Fruit fly (Drosophila melanogaster) whole organism, embryonic: ENCODE measurements around the gene CG31904.

Source experiments
- Abd-B ChIP-seq: fragments of 200-800 bp; sonication (Bioruptor generic); optimal IDR thresholded peaks from 2 replicates; lab custom pipeline; 2018; ENCODE audit warnings: missing biosample characterization, mild to moderate bottlenecking, missing genetic modification characterization, moderate library complexity
- Antp ChIP-seq: fragments of 200-800 bp; sonication (Bioruptor generic); optimal IDR thresholded peaks from 3 replicates; lab custom pipeline; 2016; ENCODE audit warnings: missing biosample characterization, missing genetic modification characterization
- CG11456 ChIP-seq: fragments of 200-800 bp; sonication (Bioruptor generic); IDR thresholded peaks from 3 replicates; pipeline ENCODE4 v1.3.6; 2022; ENCODE audit warnings: missing biosample characterization, missing genetic modification characterization
- CG11504 ChIP-seq: fragments of 200-800 bp; sonication (Bioruptor generic); optimal IDR thresholded peaks from 3 replicates; lab custom pipeline; 2019; ENCODE audit warnings: missing biosample characterization, mild to moderate bottlenecking, missing genetic modification characterization, moderate library complexity
- CG12104 ChIP-seq: fragments of 200-800 bp; sonication (Bioruptor generic); optimal IDR thresholded peaks from 3 replicates; lab custom pipeline; 2016; ENCODE audit warnings: missing biosample characterization, missing genetic modification characterization
- CG14050 ChIP-seq: fragments of 200-800 bp; sonication (Bioruptor generic); IDR thresholded peaks from 3 replicates; pipeline ENCODE4 v1.3.6; 2022; ENCODE audit warnings: missing biosample characterization, missing genetic modification characterization
- CG15479 ChIP-seq: fragments of 200-800 bp; sonication (Bioruptor generic); optimal IDR thresholded peaks from 3 replicates; lab custom pipeline; 2019; ENCODE audit warnings: missing biosample characterization, mild to moderate bottlenecking, missing genetic modification characterization, moderate library complexity
- CG15514 ChIP-seq: fragments of 200-800 bp; sonication (Bioruptor generic); optimal IDR thresholded peaks from 3 replicates; lab custom pipeline; 2017; ENCODE audit warnings: missing biosample characterization, missing genetic modification characterization, mild to moderate bottlenecking, moderate library complexity, missing genetic modification reagents
- CG17361 ChIP-seq: fragments of 200-800 bp; sonication (Bioruptor generic); IDR thresholded peaks from 3 replicates; pipeline ENCODE4 v1.3.6; 2022; ENCODE audit warnings: missing biosample characterization, missing genetic modification characterization
- CG17385 ChIP-seq: fragments of 200-800 bp; sonication (Bioruptor generic); optimal IDR thresholded peaks from 3 replicates; lab custom pipeline; 2018; ENCODE audit warnings: missing biosample characterization, mild to moderate bottlenecking, missing genetic modification characterization
- CG17568 ChIP-seq: fragments of 200-800 bp; sonication (Bioruptor generic); optimal IDR thresholded peaks from 2 replicates; lab custom pipeline; 2018; ENCODE audit warnings: missing biosample characterization, mild to moderate bottlenecking, missing genetic modification characterization, moderate library complexity
- CG2129 ChIP-seq: fragments of 200-800 bp; sonication (Bioruptor generic); IDR thresholded peaks from 2 replicates; pipeline ENCODE4 v1.3.6; 2022; ENCODE audit warnings: missing biosample characterization, missing genetic modification characterization; ENCODE audit not compliant: partially characterized antibody
- CG34224 ChIP-seq: fragments of 200-800 bp; sonication (Bioruptor generic); IDR thresholded peaks from 3 replicates; pipeline ENCODE4 v1.3.6; 2022; ENCODE audit warnings: missing biosample characterization, missing genetic modification characterization; ENCODE audit not compliant: partially characterized antibody
- CG4707 ChIP-seq: fragments of 200-800 bp; sonication (Bioruptor generic); optimal IDR thresholded peaks from 2 replicates; lab custom pipeline; 2018; ENCODE audit warnings: missing biosample characterization, mild to moderate bottlenecking, missing genetic modification characterization, moderate library complexity
- CG6254 ChIP-seq: fragments of 200-800 bp; sonication (Bioruptor generic); optimal IDR thresholded peaks from 3 replicates; lab custom pipeline; 2017; ENCODE audit warnings: mild to moderate bottlenecking, missing biosample characterization, missing genetic modification reagents, missing genetic modification characterization
- CG7357 ChIP-seq: fragments of 200-800 bp; sonication (Bioruptor generic); IDR thresholded peaks from 3 replicates; pipeline ENCODE4 v1.3.6; 2022; ENCODE audit warnings: missing biosample characterization, missing genetic modification characterization
- CG7372 ChIP-seq: fragments of 200-800 bp; sonication (Bioruptor generic); IDR thresholded peaks from 2 replicates; pipeline ENCODE4 v1.3.6; 2022; ENCODE audit warnings: missing biosample characterization, missing genetic modification characterization
- CG7839 ChIP-seq: fragments of 200-800 bp; sonication (Bioruptor generic); optimal IDR thresholded peaks from 3 replicates; lab custom pipeline; 2018; ENCODE audit warnings: missing biosample characterization, mild to moderate bottlenecking, missing genetic modification characterization, moderate library complexity
- D ChIP-seq, 2 experiments: fragments of 200-800 bp in 1 of 2; fragments of >200 bp in 1 of 2; sonication (Bioruptor generic) in 1 of 2; optimal IDR thresholded peaks; 2 replicates in 1 of 2; 3 replicates in 1 of 2; lab custom pipeline; 2017; ENCODE audit warnings: mild to moderate bottlenecking in 1 of 2, missing biosample characterization in 1 of 2, missing genetic modification characterization in 1 of 2, missing genetic modification reagents in 1 of 2
- Dbx ChIP-seq: fragments of 200-800 bp; sonication (Bioruptor generic); IDR thresholded peaks from 3 replicates; pipeline ENCODE4 v1.3.6; 2022; ENCODE audit warnings: missing biosample characterization, missing genetic modification characterization
- Elba2 ChIP-seq: fragments of 200-800 bp; sonication (Bioruptor generic); optimal IDR thresholded peaks from 3 replicates; lab custom pipeline; 2016; ENCODE audit warnings: missing biosample characterization, missing genetic modification characterization
- GATAe ChIP-seq: fragments of 200-800 bp; sonication (Bioruptor generic); conservative IDR thresholded peaks from 2 replicates; pipeline ENCODE4 v1.3.6; 2022; ENCODE audit warnings: missing biosample characterization, missing genetic modification characterization
- H15 ChIP-seq: fragments of 200-800 bp; sonication (Bioruptor generic); IDR thresholded peaks from 3 replicates; pipeline ENCODE4 v1.3.6; 2022; ENCODE audit warnings: missing biosample characterization, missing genetic modification characterization
- Hmx ChIP-seq: fragments of 200-800 bp; sonication (Bioruptor generic); optimal IDR thresholded peaks from 2 replicates; lab custom pipeline; 2016; ENCODE audit warnings: missing biosample characterization, missing genetic modification characterization
- Hr78 ChIP-seq, 2 experiments: fragments of 200-800 bp in 1 of 2; fragments of >200 bp in 1 of 2; sonication (Bioruptor generic) in 1 of 2; optimal IDR thresholded peaks; 2 replicates each; lab custom pipeline; 2017 to 2019; ENCODE audit warnings: missing biosample characterization in 2 of 2, missing genetic modification characterization in 2 of 2, mild to moderate bottlenecking in 1 of 2, moderate library complexity in 1 of 2
- Max ChIP-seq: fragments of 200-800 bp; sonication (Bioruptor generic); optimal IDR thresholded peaks from 2 replicates; lab custom pipeline; 2016; ENCODE audit warnings: missing biosample characterization, mild to moderate bottlenecking, missing genetic modification characterization
- NFAT ChIP-seq: fragments of 200-800 bp; sonication (Bioruptor generic); IDR thresholded peaks from 2 replicates; pipeline ENCODE4 v1.3.6; 2022; ENCODE audit warnings: missing biosample characterization, missing genetic modification characterization
- NK7.1 ChIP-seq: fragments of 200-800 bp; sonication (Bioruptor generic); optimal IDR thresholded peaks from 3 replicates; lab custom pipeline; 2016; ENCODE audit warnings: missing biosample characterization, missing genetic modification characterization
- Pdp1 ChIP-seq, 2 experiments: fragments of 200-800 bp; sonication (Bioruptor generic); optimal IDR thresholded peaks; 3 replicates each; lab custom pipeline; 2016; ENCODE audit warnings: missing biosample characterization in 2 of 2, missing genetic modification characterization in 2 of 2, mild to moderate bottlenecking in 1 of 2, moderate library complexity in 1 of 2
- Rfx ChIP-seq: fragments of 200-800 bp; sonication (Bioruptor generic); IDR thresholded peaks from 2 replicates; pipeline ENCODE4 v1.3.6; 2022; ENCODE audit warnings: missing biosample characterization, missing genetic modification characterization
- ab ChIP-seq: fragments of 200-800 bp; sonication (Bioruptor generic); optimal IDR thresholded peaks from 2 replicates; lab custom pipeline; 2016; ENCODE audit warnings: missing biosample characterization, missing genetic modification characterization
- ci ChIP-seq: fragments of 200-800 bp; sonication (Bioruptor generic); IDR thresholded peaks from 3 replicates; pipeline ENCODE4 v1.3.6; 2022; ENCODE audit warnings: missing biosample characterization, missing genetic modification characterization
- ftz-f1 ChIP-seq: fragments of 200-800 bp; sonication (Bioruptor generic); optimal IDR thresholded peaks from 2 replicates; lab custom pipeline; 2016; ENCODE audit warnings: missing biosample characterization, missing genetic modification characterization
- gcm ChIP-seq: fragments of 200-800 bp; sonication (Bioruptor generic); optimal IDR thresholded peaks from 2 replicates; lab custom pipeline; 2019; ENCODE audit warnings: missing biosample characterization, mild to moderate bottlenecking, missing genetic modification characterization, moderate library complexity
- gsb ChIP-seq: fragments of 200-800 bp; sonication (Bioruptor generic); IDR thresholded peaks from 2 replicates; pipeline ENCODE4 v1.3.6; 2022; ENCODE audit warnings: missing biosample characterization, missing genetic modification characterization
- hb ChIP-seq: fragments of 200-800 bp; sonication (Bioruptor generic); IDR thresholded peaks from 3 replicates; pipeline ENCODE4 v1.3.6; 2022; ENCODE audit warnings: missing biosample characterization, missing genetic modification characterization; ENCODE audit not compliant: partially characterized antibody
- hbn ChIP-seq: fragments of 200-800 bp; sonication (Bioruptor generic); IDR thresholded peaks from 2 replicates; pipeline ENCODE4 v1.3.6; 2022; ENCODE audit warnings: missing biosample characterization, missing genetic modification characterization; ENCODE audit not compliant: partially characterized antibody
- hkb ChIP-seq, 2 experiments: fragments of 200-800 bp in 1 of 2; fragments of >200 bp in 1 of 2; sonication (Bioruptor generic) in 1 of 2; IDR thresholded peaks in 1 of 2; optimal IDR thresholded peaks in 1 of 2; 2 replicates each; pipeline versions ENCODE4 v1.3.6 to Lab custom; 2017 to 2022; ENCODE audit warnings: missing biosample characterization in 1 of 2, missing genetic modification characterization in 1 of 2
- inv ChIP-seq: fragments of 200-800 bp; sonication (Bioruptor generic); IDR thresholded peaks from 2 replicates; pipeline ENCODE4 v1.3.6; 2022; ENCODE audit warnings: missing biosample characterization, missing genetic modification characterization; ENCODE audit not compliant: partially characterized antibody
- lilli ChIP-seq: fragments of 200-800 bp; sonication (Bioruptor generic); optimal IDR thresholded peaks from 3 replicates; lab custom pipeline; 2016; ENCODE audit warnings: missing biosample characterization, missing genetic modification characterization
- salm ChIP-seq: fragments of 200-800 bp; sonication (Bioruptor generic); optimal IDR thresholded peaks from 2 replicates; lab custom pipeline; 2018; ENCODE audit warnings: missing biosample characterization, mild to moderate bottlenecking, missing genetic modification characterization
- sc ChIP-seq, 3 experiments: fragments of >200 bp in 2 of 3; fragments of 200-800 bp in 1 of 3; sonication (Bioruptor generic) in 1 of 3; optimal IDR thresholded peaks; 2 replicates in 2 of 3; 3 replicates in 1 of 3; lab custom pipeline; 2017; ENCODE audit warnings: mild to moderate bottlenecking in 1 of 3, missing biosample characterization in 1 of 3, missing genetic modification characterization in 1 of 3, missing genetic modification reagents in 1 of 3
- sens ChIP-seq: fragments of 200-800 bp; sonication (Bioruptor generic); peaks from one replicate; lab custom pipeline; 2016; ENCODE audit warnings: missing biosample characterization, missing genetic modification characterization
- sim ChIP-seq: fragments of 200-800 bp; sonication (Bioruptor generic); IDR thresholded peaks from 2 replicates; pipeline ENCODE4 v1.3.6; 2022; ENCODE audit warnings: missing biosample characterization, missing genetic modification characterization
- tap ChIP-seq: fragments of 200-800 bp; optimal IDR thresholded peaks from 3 replicates; lab custom pipeline; 2019; ENCODE audit warnings: missing biosample characterization, mild to moderate bottlenecking, missing genetic modification characterization, moderate library complexity
- unc-4 ChIP-seq: fragments of 200-800 bp; sonication (Bioruptor generic); IDR thresholded peaks from 2 replicates; pipeline ENCODE4 v1.3.6; 2022; ENCODE audit warnings: missing biosample characterization, missing genetic modification characterization; ENCODE audit not compliant: partially characterized antibody
- vvl ChIP-seq: fragments of 200-800 bp; sonication (Bioruptor generic); IDR thresholded peaks from 2 replicates; pipeline ENCODE4 v1.3.6; 2022; ENCODE audit warnings: missing biosample characterization, missing genetic modification characterization
- zen ChIP-seq: fragments of 200-800 bp; sonication (Bioruptor generic); optimal IDR thresholded peaks from 3 replicates; lab custom pipeline; 2018; ENCODE audit warnings: missing biosample characterization, mild to moderate bottlenecking, missing genetic modification characterization, moderate library complexity
- zfh2 ChIP-seq: fragments of 200-800 bp; sonication (Bioruptor generic); optimal IDR thresholded peaks from 2 replicates; lab custom pipeline; 2016; ENCODE audit warnings: missing biosample characterization, missing genetic modification characterization

CG31904 gene

DNA sequence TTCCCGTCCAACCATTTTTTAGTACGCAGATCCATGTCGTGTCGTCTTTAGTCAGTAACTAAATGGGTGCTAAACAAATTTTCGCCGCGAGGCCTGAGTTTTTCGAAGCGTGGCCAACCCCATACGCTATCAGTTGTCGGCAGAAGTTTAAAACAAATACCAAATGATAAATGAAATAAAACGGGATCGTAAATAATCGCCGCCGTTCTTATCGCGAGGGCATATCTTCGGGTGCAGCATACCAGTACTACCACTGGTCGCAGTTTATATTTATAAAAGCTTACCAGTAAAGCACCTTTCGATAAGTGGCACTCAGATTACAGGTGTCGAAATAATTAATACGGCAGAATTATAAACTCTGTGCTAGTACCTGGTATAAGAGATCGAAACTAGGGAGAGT, 53.3 kb downstream of the CG31904 start (continued):
- TF ChIP-seq lilli (GFP tag; lab: Kevin White, UChicago) (no peak), Hmx (GFP tag; lab: Kevin White, UChicago) (no peak), Pdp1 (GFP tag; optimal IDR thresholded peaks at IDR 0.05; lab: Kevin White, UChicago) (no peak), CG34224 (GFP tag; lab: Robert Waterston, UW) (no peak), Antp (no peak), Rfx (GFP tag; lab: Robert Waterston, UW) (no peak), CG11456 (GFP tag; lab: Robert Waterston, UW) (no peak), GATAe (GFP tag; lab: Robert Waterston, UW) (peak; percentile 57; the same call in 1 of the 2 replicates), inv (GFP tag; lab: Robert Waterston, UW) (no peak), sc (optimal IDR thresholded peaks at IDR 0.05; lab: Kevin White, UChicago) (no peak), sc (GFP tag; optimal IDR thresholded peaks at IDR 0.05; lab: Kevin White, UChicago) (no peak), Max (GFP tag; lab: Kevin White, UChicago) (no peak), sens (GFP tag; lab: Kevin White, UChicago) (no peak), zfh2 (GFP tag; lab: Kevin White, UChicago) (no peak), CG17385 (GFP tag; lab: Kevin White, UChicago) (no peak), gcm (GFP tag; lab: Kevin White, UChicago) (no peak), hkb (optimal IDR thresholded peaks at IDR 0.05; lab: Kevin White, UChicago) (no peak), hkb (GFP tag; IDR thresholded peaks at IDR 0.05; lab: Robert Waterston, UW) (no peak), CG14050 (no peak), CG12104 (GFP tag; lab: Kevin White, UChicago) (no peak), NFAT (GFP tag; lab: Robert Waterston, UW) (no peak), CG17568 (no peak), Abd-B (GFP tag; lab: Kevin White, UChicago) (no peak), vvl (GFP tag; lab: Robert Waterston, UW) (no peak), NK7.1 (GFP tag; lab: Kevin White, UChicago) (no peak), sim (no peak), ftz-f1 (GFP tag; lab: Kevin White, UChicago) (no peak), CG11504 (no peak), CG4707 (GFP tag; lab: Kevin White, UChicago) (no peak), D (optimal IDR thresholded peaks at IDR 0.05; lab: Kevin White, UChicago) (no peak), D (GFP tag; optimal IDR thresholded peaks at IDR 0.05; lab: Kevin White, UChicago) (no peak), CG17361 (GFP tag; lab: Robert Waterston, UW) (no peak), Dbx (GFP tag; lab: Robert Waterston, UW) (no peak), CG6254 (GFP tag; lab: Kevin White, UChicago) (no peak), CG7839 (tag; lab: Kevin White, UChicago) (no peak), CG15479 (no peak), CG7357 (no peak), tap (no peak), zen (tag; lab: Kevin White, UChicago) (no peak), ab (GFP tag; lab: Kevin White, UChicago) (no peak), unc-4 (GFP tag; lab: Robert Waterston, UW) (no peak), gsb (no peak), ci (GFP tag; lab: Robert Waterston, UW) (0 out of 3 replicates have a peak, but pooled peaks have one; percentile 9), hb (no peak), CG15514 (GFP tag; lab: Kevin White, UChicago) (no peak), H15 (no peak), CG2129 (no peak), Elba2 (GFP tag; lab: Kevin White, UChicago) (no peak), Hr78 (GFP tag; optimal IDR thresholded peaks at IDR 0.05; lab: Kevin White, UChicago) (peak in 1 of 2 experiments; percentile 26), CG7372 (GFP tag; lab: Robert Waterston, UW) (no peak), hbn (GFP tag; lab: Robert Waterston, UW) (no peak), salm (tag; lab: Kevin White, UChicago) (peak; percentile 30)
